Worm (Caenorhabditis elegans) whole organism, L4 larva: ENCODE data around the gene glb-27.

Experiments used
- F49E8.2 ChIP-seq: sonication (generic microtip); optimal IDR thresholded peaks from 2 replicates; lab custom pipeline; 2016; ENCODE audit warnings: missing compliant biosample characterization, mild to moderate bottlenecking, missing genetic modification characterization, borderline replicate concordance
- T20F7.1 ChIP-seq: fragments of 200-800 bp; sonication (Bioruptor generic); optimal IDR thresholded peaks from 2 replicates; lab custom pipeline; 2018; ENCODE audit warnings: mild to moderate bottlenecking, missing genetic modification characterization, missing compliant biosample characterization
- T26A8.4 ChIP-seq: fragments of 200-800 bp; sonication (Bioruptor generic); IDR thresholded peaks from 2 replicates; pipeline ENCODE4 v1.3.6; 2022; ENCODE audit warnings: missing genetic modification characterization, missing compliant biosample characterization
- Y105C5A.15 ChIP-seq: fragments of 200-800 bp; sonication (Bioruptor generic); IDR thresholded peaks from 2 replicates; pipeline ENCODE4 v1.3.6; 2022; ENCODE audit warnings: missing genetic modification characterization, missing compliant biosample characterization
- aha-1 ChIP-seq: fragments of 150-350 bp; peaks from one replicate; lab custom pipeline; 2014; ENCODE audit warnings: missing biosample characterization, missing genetic modification characterization
- aly-2 ChIP-seq: sonication (generic microtip); optimal IDR thresholded peaks from 2 replicates; lab custom pipeline; 2018; ENCODE audit warnings: missing biosample characterization, missing genetic modification characterization
- ces-1 ChIP-seq: fragments of 150-350 bp; sonication (generic microtip); optimal IDR thresholded peaks from 4 replicates; lab custom pipeline; 2014; ENCODE audit warnings: missing biosample characterization, missing genetic modification reagents, missing genetic modification characterization
- ctbp-1 ChIP-seq: fragments of 200-800 bp; sonication (Bioruptor generic); IDR thresholded peaks from 2 replicates; pipeline ENCODE4 v1.3.6; 2022; ENCODE audit warnings: missing genetic modification reagents, missing genetic modification characterization, missing compliant biosample characterization
- daf-19 ChIP-seq: fragments of 200-800 bp; sonication (Bioruptor generic); conservative IDR thresholded peaks from 2 replicates; pipeline ENCODE4 v1.3.6; 2022; ENCODE audit warnings: missing genetic modification characterization, missing compliant biosample characterization
- daf-8 ChIP-seq: fragments of 200-800 bp; sonication (Bioruptor generic); IDR thresholded peaks from 2 replicates; pipeline ENCODE4 v1.3.6; 2022; ENCODE audit warnings: missing genetic modification characterization, missing compliant biosample characterization
- dmd-9 ChIP-seq: fragments of 200-800 bp; sonication (Bioruptor generic); IDR thresholded peaks from 2 replicates; pipeline ENCODE4 v1.3.6; 2022; ENCODE audit warnings: missing genetic modification reagents, missing genetic modification characterization, missing compliant biosample characterization
- dpl-1 ChIP-seq: fragments of 150-350 bp; optimal IDR thresholded peaks from 2 replicates; lab custom pipeline; 2014; ENCODE audit warnings: missing biosample characterization, missing genetic modification reagents, missing genetic modification characterization
- duxl-1 ChIP-seq: sonication (generic microtip); optimal IDR thresholded peaks from 2 replicates; lab custom pipeline; 2016; ENCODE audit warnings: mild to moderate bottlenecking, missing genetic modification characterization, moderate library complexity, missing compliant biosample characterization; ENCODE audit not compliant: poor library complexity
- dve-1 ChIP-seq: sonication (generic microtip); optimal IDR thresholded peaks from 2 replicates; lab custom pipeline; 2017; ENCODE audit warnings: antibody characterized with exemption, mild to moderate bottlenecking, missing genetic modification characterization, missing compliant biosample characterization; ENCODE audit not compliant: insufficient read depth
- egl-27 ChIP-seq: sonication (generic microtip); optimal IDR thresholded peaks from 3 replicates; lab custom pipeline; 2017; ENCODE audit warnings: missing biosample characterization, missing genetic modification reagents, missing genetic modification characterization
- egl-43 ChIP-seq: fragments of 200-800 bp; sonication (Bioruptor generic); IDR thresholded peaks from 2 replicates; pipeline ENCODE4 v1.3.6; 2022; ENCODE audit warnings: missing genetic modification reagents, missing genetic modification characterization, missing compliant biosample characterization
- fkh-10 ChIP-seq: fragments of 150-350 bp; optimal IDR thresholded peaks from 2 replicates; lab custom pipeline; 2014; ENCODE audit warnings: missing biosample characterization, missing genetic modification reagents, missing genetic modification characterization
- fos-1 ChIP-seq: fragments of 150-350 bp; optimal IDR thresholded peaks from 2 replicates; lab custom pipeline; 2014; ENCODE audit warnings: missing biosample characterization, missing genetic modification characterization
- gei-8 ChIP-seq: fragments of 200-800 bp; sonication (Bioruptor generic); optimal IDR thresholded peaks from 2 replicates; lab custom pipeline; 2018; ENCODE audit warnings: mild to moderate bottlenecking, missing genetic modification characterization, missing compliant biosample characterization
- hlh-11 ChIP-seq: fragments of 200-800 bp; sonication (Bioruptor generic); optimal IDR thresholded peaks from 2 replicates; lab custom pipeline; 2018; ENCODE audit warnings: mild to moderate bottlenecking, missing genetic modification characterization, missing compliant biosample characterization
- hlh-30 ChIP-seq: sonication (generic microtip); optimal IDR thresholded peaks from 2 replicates; lab custom pipeline; 2017; ENCODE audit warnings: antibody characterized with exemption, mild to moderate bottlenecking, missing genetic modification characterization, missing compliant biosample characterization; ENCODE audit not compliant: insufficient read depth
- hmg-1.1 ChIP-seq: fragments of 200-800 bp; sonication (Bioruptor generic); IDR thresholded peaks from 2 replicates; pipeline ENCODE4 v1.3.6; 2022; ENCODE audit warnings: missing genetic modification reagents, missing genetic modification characterization, missing compliant biosample characterization
- lim-7 ChIP-seq: fragments of 200-800 bp; sonication (Bioruptor generic); IDR thresholded peaks from 2 replicates; pipeline ENCODE4 v1.3.6; 2022; ENCODE audit warnings: missing genetic modification characterization, missing compliant biosample characterization
- lin-1 ChIP-seq: fragments of 200-800 bp; sonication (Bioruptor generic); IDR thresholded peaks from 2 replicates; pipeline ENCODE4 v1.3.6; 2022; ENCODE audit warnings: missing genetic modification reagents, missing genetic modification characterization, missing compliant biosample characterization
- lin-15B ChIP-seq: fragments of 150-350 bp; sonication (generic microtip); optimal IDR thresholded peaks from 3 replicates; lab custom pipeline; 2014; ENCODE audit warnings: missing biosample characterization, missing genetic modification characterization
- lin-38 ChIP-seq: fragments of 200-800 bp; sonication (Bioruptor generic); IDR thresholded peaks from 2 replicates; pipeline ENCODE4 v1.3.6; 2022; ENCODE audit warnings: missing genetic modification reagents, missing genetic modification characterization, missing compliant biosample characterization
- lin-39 ChIP-seq: fragments of 150-350 bp; optimal IDR thresholded peaks from 2 replicates; lab custom pipeline; 2014; ENCODE audit warnings: missing biosample characterization, missing genetic modification reagents, missing genetic modification characterization
- lsy-2 ChIP-seq, 2 experiments: fragments of 150-350 bp in 1 of 2; sonication (generic microtip) in 1 of 2; optimal IDR thresholded peaks; 2 replicates each; lab custom pipeline; 2014 to 2017; ENCODE audit warnings: missing biosample characterization in 2 of 2, missing genetic modification characterization in 2 of 2
- madf-5 ChIP-seq, 2 experiments: fragments of 200-800 bp; sonication (Bioruptor generic); IDR thresholded peaks; 2 replicates each; pipeline ENCODE4 v1.3.6; 2022; ENCODE audit warnings: missing compliant biosample characterization in 2 of 2, missing genetic modification characterization in 2 of 2
- mdt-29 ChIP-seq: fragments of 200-800 bp; sonication (Bioruptor generic); IDR thresholded peaks from 2 replicates; pipeline ENCODE4 v1.3.6; 2022; ENCODE audit warnings: missing genetic modification reagents, missing genetic modification characterization, missing compliant biosample characterization
- mes-2 ChIP-seq: sonication (generic microtip); optimal IDR thresholded peaks from 2 replicates; lab custom pipeline; 2016; ENCODE audit warnings: missing genotype, mild to moderate bottlenecking, missing genetic modification characterization, missing compliant biosample characterization; ENCODE audit not compliant: poor library complexity, severe bottlenecking
- mxl-3 ChIP-seq: fragments of 200-800 bp; sonication (Bioruptor generic); optimal IDR thresholded peaks from 2 replicates; lab custom pipeline; 2018; ENCODE audit warnings: mild to moderate bottlenecking, missing genetic modification characterization, missing compliant biosample characterization
- nhr-237 ChIP-seq: sonication (generic microtip); optimal IDR thresholded peaks from 2 replicates; lab custom pipeline; 2017; ENCODE audit warnings: missing biosample characterization, missing genetic modification characterization
- nhr-28 ChIP-seq: fragments of 150-350 bp; optimal IDR thresholded peaks from 2 replicates; lab custom pipeline; 2014; ENCODE audit warnings: missing biosample characterization, missing genetic modification characterization
- nhr-41 ChIP-seq: fragments of 200-800 bp; sonication (Bioruptor generic); IDR thresholded peaks from 2 replicates; pipeline ENCODE4 v1.3.6; 2022; ENCODE audit warnings: missing genetic modification reagents, missing genetic modification characterization, missing compliant biosample characterization
- nhr-77 ChIP-seq: fragments of 150-350 bp; optimal IDR thresholded peaks from 2 replicates; lab custom pipeline; 2014; ENCODE audit warnings: missing biosample characterization, missing genetic modification characterization
- pha-4 ChIP-seq, 2 experiments: fragments of 150-350 bp in 1 of 2; fragments of 200-800 bp in 1 of 2; sonication (Bioruptor generic) in 1 of 2; IDR thresholded peaks in 1 of 2; optimal IDR thresholded peaks in 1 of 2; 2 replicates each; pipeline versions ENCODE4 v1.3.6 to Lab custom; 2014 to 2022; ENCODE audit warnings: missing genetic modification characterization in 2 of 2, missing genetic modification reagents in 2 of 2, missing biosample characterization in 1 of 2, missing compliant biosample characterization in 1 of 2
- rbr-2 ChIP-seq: sonication (generic microtip); optimal IDR thresholded peaks from 2 replicates; lab custom pipeline; 2016; ENCODE audit warnings: missing genotype, missing genetic modification characterization, missing compliant biosample characterization
- skn-1 ChIP-seq: fragments of 150-350 bp; optimal IDR thresholded peaks from 2 replicates; lab custom pipeline; 2014; ENCODE audit warnings: missing biosample characterization, missing genetic modification characterization
- snpc-4 ChIP-seq: fragments of 150-350 bp; optimal IDR thresholded peaks from 2 replicates; lab custom pipeline; 2014; ENCODE audit warnings: missing biosample characterization, missing genetic modification characterization
- spr-1 ChIP-seq: sonication (generic microtip); optimal IDR thresholded peaks from 2 replicates; lab custom pipeline; 2016; ENCODE audit warnings: mild to moderate bottlenecking, missing genetic modification characterization, missing compliant biosample characterization
- unc-130 ChIP-seq: sonication (generic microtip); optimal IDR thresholded peaks from 2 replicates; lab custom pipeline; 2016; ENCODE audit warnings: missing genetic modification reagents, missing genetic modification characterization, missing compliant biosample characterization
- zfp-2 ChIP-seq: sonication (generic microtip); optimal IDR thresholded peaks from 2 replicates; lab custom pipeline; 2016; ENCODE audit warnings: mild to moderate bottlenecking, missing genetic modification characterization, missing compliant biosample characterization
- zip-11 ChIP-seq: fragments of 200-800 bp; sonication (Bioruptor generic); IDR thresholded peaks from 2 replicates; pipeline ENCODE4 v1.3.6; 2022; ENCODE audit warnings: missing genetic modification characterization, missing compliant biosample characterization
- ztf-7 ChIP-seq: fragments of 150-350 bp; optimal IDR thresholded peaks from 2 replicates; lab custom pipeline; 2014; ENCODE audit warnings: missing biosample characterization, missing genetic modification characterization

The glb-27 gene

ce11 chrII:8602337-8602944, 46.4 kb upstream of the glb-27 start, which contains the start of the genes cpf-1 and rpl-26 (continued):
- no peak for TF ChIP-seq zip-11 (GFP tag; lab: Robert Waterston, UW)
- no peak for TF ChIP-seq duxl-1 (tag; lab: Kevin White, UChicago)
- peak; percentile 28 for TF ChIP-seq hlh-11
- no peak for TF ChIP-seq mxl-3 (GFP tag; lab: Kevin White, UChicago)
- no peak for TF ChIP-seq madf-5 (GFP tag; IDR thresholded peaks at IDR 0.05; lab: Robert Waterston, UW)
- TF ChIP-seq pha-4 (GFP tag; IDR thresholded peaks at IDR 0.05; lab: Robert Waterston, UW) = no peak
- no peak for TF ChIP-seq pha-4 (tag; optimal IDR thresholded peaks at IDR 0.05; lab: Kevin White, UChicago)
- peak; percentile 70 for TF ChIP-seq dpl-1 (GFP tag; lab: Kevin White, UChicago)
- TF ChIP-seq mdt-29 (GFP tag; lab: Robert Waterston, UW) = no peak
- no peak for TF ChIP-seq hlh-30 (tag; lab: Kevin White, UChicago)
- TF ChIP-seq lsy-2 (tag; optimal IDR thresholded peaks at IDR 0.05; lab: Kevin White, UChicago) = peak in 1 of 2 experiments; percentile 89
- TF ChIP-seq hmg-1.1 (GFP tag; lab: Robert Waterston, UW) = 0 out of 2 replicates have a peak, but pooled peaks have one; percentile 21
- no peak for TF ChIP-seq lin-39 (tag; lab: Kevin White, UChicago)
- no peak for TF ChIP-seq daf-8 (GFP tag; lab: Robert Waterston, UW)
- TF ChIP-seq egl-43 = no peak
- peak; percentile 63 for TF ChIP-seq lin-38 (GFP tag; lab: Robert Waterston, UW)
- no peak for TF ChIP-seq nhr-237
- no peak for TF ChIP-seq egl-27 (tag; lab: Kevin White, UChicago)
- TF ChIP-seq rbr-2 (tag; lab: Kevin White, UChicago) = peak; percentile 32
- no peak for TF ChIP-seq Y105C5A.15 (GFP tag; lab: Robert Waterston, UW)
- peak; percentile 57 for TF ChIP-seq nhr-77 (tag; lab: Kevin White, UChicago)
- no peak for TF ChIP-seq ces-1 (GFP tag; lab: Kevin White, UChicago)
- TF ChIP-seq aly-2 (tag; lab: Kevin White, UChicago) = no peak
- no peak for TF ChIP-seq gei-8
- TF ChIP-seq F49E8.2 (tag; lab: Kevin White, UChicago) = no peak
- TF ChIP-seq T20F7.1 (GFP tag; lab: Kevin White, UChicago) = no peak
- peak; percentile 78 for TF ChIP-seq nhr-28 (tag; lab: Kevin White, UChicago)
- TF ChIP-seq lin-15B (tag; lab: Kevin White, UChicago) = no peak

- TF ChIP-seq aha-1 (tag; lab: Kevin White, UChicago) = peak; percentile 30
- no peak for TF ChIP-seq hlh-30 (tag; lab: Kevin White, UChicago)
Observed at ce11 chrII:8600165-8600564, 44.1 kb upstream of the glb-27 start, which contains the start of gene pigg-1. Gene pigg-1 (minus strand): TSS chrII:8600265.

- TF ChIP-seq aly-2 (tag; lab: Kevin White, UChicago) (no peak), snpc-4 (tag; lab: Kevin White, UChicago) (no peak), nhr-41 (no peak), dmd-9 (GFP tag; lab: Robert Waterston, UW) (no peak), ctbp-1 (GFP tag; lab: Robert Waterston, UW) (no peak), mes-2 (tag; lab: Kevin White, UChicago) (no peak), T26A8.4 (GFP tag; lab: Robert Waterston, UW) (no peak), lim-7 (no peak), zfp-2 (tag; lab: Kevin White, UChicago) (no peak), hmg-1.1 (GFP tag; lab: Robert Waterston, UW) (no peak), fkh-10 (GFP tag; lab: Kevin White, UChicago) (no peak), spr-1 (tag; lab: Kevin White, UChicago) (no peak), unc-130 (GFP tag; lab: Kevin White, UChicago) (no peak), fos-1 (tag; lab: Kevin White, UChicago) (no peak), daf-19 (GFP tag; lab: Robert Waterston, UW) (no peak), T20F7.1 (GFP tag; lab: Kevin White, UChicago) (no peak), ztf-7 (tag; lab: Kevin White, UChicago) (no peak), skn-1 (tag; lab: Kevin White, UChicago) (no peak), dve-1 (tag; lab: Kevin White, UChicago) (no peak), lin-1 (no peak)
Observed at ce11 chrII:8599214-8599613, 43.1 kb upstream of the glb-27 start, which contains the start of gene F28C6.5. Gene F28C6.5 (plus strand): TSS chrII:8599514.
